Worm (Caenorhabditis elegans) whole organism, L2 larva: ENCODE measurements around the gene R13H7.2.

ENCODE experiments used
- ZK546.5 ChIP-seq: sonication (generic microtip); optimal IDR thresholded peaks from 2 replicates; lab custom pipeline; 2017; ENCODE audit warnings: missing biosample characterization, missing genetic modification characterization
- aly-2 ChIP-seq: fragments of 150-350 bp; optimal IDR thresholded peaks from 2 replicates; lab custom pipeline; 2014; ENCODE audit warnings: missing biosample characterization, missing genetic modification characterization
- ama-1 ChIP-seq: fragments of 150-350 bp; optimal IDR thresholded peaks from 2 replicates; lab custom pipeline; 2018; ENCODE audit warnings: inconsistent platforms
- fos-1 ChIP-seq: fragments of 150-350 bp; optimal IDR thresholded peaks from 2 replicates; lab custom pipeline; 2014; ENCODE audit warnings: missing biosample characterization, missing genetic modification characterization
- lin-39 ChIP-seq: fragments of 150-350 bp; optimal IDR thresholded peaks from 2 replicates; lab custom pipeline; 2014; ENCODE audit warnings: missing biosample characterization, missing genetic modification reagents, missing genetic modification characterization
- nhr-12 ChIP-seq: fragments of 150-350 bp; optimal IDR thresholded peaks from 2 replicates; lab custom pipeline; 2014; ENCODE audit warnings: missing biosample characterization, missing genetic modification characterization
- nhr-129 ChIP-seq: fragments of 150-350 bp; optimal IDR thresholded peaks from 2 replicates; lab custom pipeline; 2014; ENCODE audit warnings: missing biosample characterization, missing genetic modification characterization
- nhr-77 ChIP-seq: fragments of 150-350 bp; optimal IDR thresholded peaks from 2 replicates; lab custom pipeline; 2014; ENCODE audit warnings: missing biosample characterization, missing genetic modification characterization
- zag-1 ChIP-seq: fragments of 150-350 bp; optimal IDR thresholded peaks from 2 replicates; lab custom pipeline; 2014; ENCODE audit warnings: missing biosample characterization, missing genetic modification characterization

ce11 chrIV:6803294-6803693, 55.9 kb downstream of the R13H7.2 start:
- TF ChIP-seq fos-1 (no peak), nhr-129 (tag; lab: Kevin White, UChicago) (no peak), zag-1 (no peak), ama-1 (no peak), ZK546.5 (no peak), aly-2 (tag; lab: Kevin White, UChicago) (no peak), lin-39 (tag; lab: Kevin White, UChicago) (no peak), nhr-12 (no peak), nhr-77 (no peak)
